Worm (Caenorhabditis elegans): Measurements from ENCODE around the gene Y60A3A.24.

DNA sequence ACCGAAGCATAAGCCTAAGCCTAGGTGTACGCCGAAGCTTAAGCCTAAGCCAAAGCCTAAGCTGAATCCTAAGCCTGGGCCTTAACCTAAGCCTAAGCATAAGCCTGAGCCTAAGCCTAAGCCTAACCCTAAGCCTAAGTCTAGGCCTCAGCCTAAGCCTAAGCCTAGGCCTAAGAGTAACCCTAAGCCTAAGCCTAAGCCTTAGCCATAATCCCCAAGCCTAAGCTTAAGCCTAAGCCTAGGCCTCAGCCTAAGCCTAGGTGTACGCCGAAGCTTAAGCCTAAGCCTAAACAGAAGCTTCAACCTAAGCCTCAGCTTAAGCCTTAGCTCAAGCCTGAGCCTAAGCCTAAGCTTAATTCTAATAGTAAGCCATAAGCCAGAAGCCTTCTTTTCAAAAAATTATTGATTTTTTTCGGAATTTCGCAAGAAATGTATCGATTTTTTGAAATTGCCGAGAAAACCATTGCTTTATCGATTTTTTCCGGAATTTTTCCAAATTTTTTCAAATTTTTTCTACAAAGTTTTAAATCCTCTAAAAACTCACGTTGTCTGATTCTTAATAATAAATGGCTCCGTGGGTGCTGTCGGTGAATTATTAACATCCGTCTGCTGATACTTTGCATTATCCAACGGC, 16.6 kb upstream of the Y60A3A.24 start:
- TF ChIP-seq mls-2 (tag; optimal IDR thresholded peaks at IDR 0.05) (no peak), ham-2 (GFP tag; optimal IDR thresholded peaks at IDR 0.05) (peak; percentile 62), unc-62 (GFP tag; optimal IDR thresholded peaks at IDR 0.05) (no peak), snpc-4 (tag; optimal IDR thresholded peaks at IDR 0.05) (no peak), pha-4 (tag; optimal IDR thresholded peaks at IDR 0.05) (no peak), nhr-76 (tag; optimal IDR thresholded peaks at IDR 0.05) (no peak), mep-1 (tag; optimal IDR thresholded peaks at IDR 0.05) (no peak)
